Fruit fly (Drosophila melanogaster) whole organism, embryonic: ENCODE results near the gene Ldh.

ENCODE experiments used
- Antp ChIP-seq: fragments of 200-800 bp; sonication (Bioruptor generic); optimal IDR thresholded peaks from 3 replicates; lab custom pipeline; 2016; ENCODE audit warnings: missing biosample characterization, missing genetic modification characterization
- CG10462 ChIP-seq: fragments of 200-800 bp; sonication (Bioruptor generic); optimal IDR thresholded peaks from 2 replicates; lab custom pipeline; 2016; ENCODE audit warnings: missing biosample characterization, missing genetic modification characterization
- CG11093 ChIP-seq: fragments of 200-800 bp; sonication (Bioruptor generic); IDR thresholded peaks from 3 replicates; pipeline ENCODE4 v1.3.6; 2022; ENCODE audit warnings: missing biosample characterization, missing genetic modification characterization
- CG12299 ChIP-seq: fragments of 200-800 bp; sonication (Bioruptor generic); optimal IDR thresholded peaks from 2 replicates; lab custom pipeline; 2018; ENCODE audit warnings: missing biosample characterization, mild to moderate bottlenecking, missing genetic modification characterization
- CG12659 ChIP-seq: fragments of 200-800 bp; sonication (Bioruptor generic); optimal IDR thresholded peaks from 3 replicates; lab custom pipeline; 2017; ENCODE audit warnings: mild to moderate bottlenecking, missing biosample characterization, missing genetic modification reagents, missing genetic modification characterization
- CG1529 ChIP-seq: fragments of 200-800 bp; sonication (Bioruptor generic); optimal IDR thresholded peaks from 3 replicates; lab custom pipeline; 2018; ENCODE audit warnings: missing biosample characterization, missing genetic modification characterization
- CG15696 ChIP-seq: fragments of 200-800 bp; sonication (Bioruptor generic); optimal IDR thresholded peaks from 2 replicates; lab custom pipeline; 2019; ENCODE audit warnings: missing biosample characterization, mild to moderate bottlenecking, missing genetic modification characterization, moderate library complexity
- CG1603 ChIP-seq: fragments of 200-800 bp; sonication (Bioruptor generic); optimal IDR thresholded peaks from 2 replicates; lab custom pipeline; 2019; ENCODE audit warnings: missing biosample characterization, mild to moderate bottlenecking, missing genetic modification characterization, moderate library complexity
- CG16815 ChIP-seq: fragments of 200-800 bp; sonication (Bioruptor generic); optimal IDR thresholded peaks from 3 replicates; lab custom pipeline; 2017; ENCODE audit warnings: missing biosample characterization, mild to moderate bottlenecking, missing genetic modification characterization
- CG17328 ChIP-seq: fragments of 200-800 bp; sonication (Bioruptor generic); IDR thresholded peaks from 2 replicates; pipeline ENCODE4 v1.3.6; 2022; ENCODE audit warnings: missing biosample characterization, missing genetic modification characterization
- CG17612 ChIP-seq: fragments of 200-800 bp; sonication (Bioruptor generic); IDR thresholded peaks from 2 replicates; pipeline ENCODE4 v1.3.6; 2022; ENCODE audit warnings: missing biosample characterization, missing genetic modification characterization
- CG18011 ChIP-seq: fragments of 200-800 bp; sonication (Bioruptor generic); optimal IDR thresholded peaks from 2 replicates; lab custom pipeline; 2017; ENCODE audit warnings: missing biosample characterization, missing genetic modification characterization, mild to moderate bottlenecking, moderate library complexity, missing genotype
- CG2129 ChIP-seq: fragments of 200-800 bp; sonication (Bioruptor generic); IDR thresholded peaks from 2 replicates; pipeline ENCODE4 v1.3.6; 2022; ENCODE audit warnings: missing biosample characterization, missing genetic modification characterization; ENCODE audit not compliant: partially characterized antibody
- CG30020 ChIP-seq: fragments of 200-800 bp; optimal IDR thresholded peaks from 2 replicates; lab custom pipeline; 2019; ENCODE audit warnings: missing biosample characterization, mild to moderate bottlenecking, missing genetic modification characterization, moderate library complexity
- CG30431 ChIP-seq: fragments of 200-800 bp; sonication (Bioruptor generic); optimal IDR thresholded peaks from 2 replicates; lab custom pipeline; 2017; ENCODE audit warnings: missing biosample characterization, missing genetic modification characterization
- CG32767 ChIP-seq: fragments of 200-800 bp; sonication (Bioruptor generic); IDR thresholded peaks from 2 replicates; pipeline ENCODE4 v1.3.6; 2022; ENCODE audit warnings: missing biosample characterization, missing genetic modification characterization
- CG3281 ChIP-seq: fragments of 200-800 bp; sonication (Bioruptor generic); optimal IDR thresholded peaks from 3 replicates; lab custom pipeline; 2017; ENCODE audit warnings: missing biosample characterization, mild to moderate bottlenecking, missing genetic modification characterization
- CG34376 ChIP-seq: fragments of 200-800 bp; sonication (Bioruptor generic); optimal IDR thresholded peaks from 2 replicates; lab custom pipeline; 2018; ENCODE audit warnings: missing biosample characterization, mild to moderate bottlenecking, missing genetic modification characterization
- CG34422 ChIP-seq: fragments of 200-800 bp; sonication (Bioruptor generic); IDR thresholded peaks from 3 replicates; pipeline ENCODE4 v1.3.6; 2022; ENCODE audit warnings: missing biosample characterization, missing genetic modification characterization
- CG3726 ChIP-seq: fragments of 200-800 bp; sonication (Bioruptor generic); IDR thresholded peaks from 3 replicates; pipeline ENCODE4, ENCODE4 v1.3.6; 2022; ENCODE audit warnings: missing biosample characterization, missing genetic modification characterization
- CG4328 ChIP-seq: fragments of 200-800 bp; sonication (Bioruptor generic); optimal IDR thresholded peaks from 3 replicates; lab custom pipeline; 2017; ENCODE audit warnings: missing biosample characterization, missing genetic modification reagents, missing genetic modification characterization
- CG6254 ChIP-seq: fragments of 200-800 bp; sonication (Bioruptor generic); optimal IDR thresholded peaks from 3 replicates; lab custom pipeline; 2017; ENCODE audit warnings: mild to moderate bottlenecking, missing biosample characterization, missing genetic modification reagents, missing genetic modification characterization
- CG6272 ChIP-seq: fragments of 200-800 bp; sonication (Bioruptor generic); IDR thresholded peaks from 2 replicates; pipeline ENCODE4 v1.3.6; 2022; ENCODE audit warnings: missing biosample characterization, missing genetic modification characterization
- CG7786 ChIP-seq: fragments of 200-800 bp; sonication (Bioruptor generic); optimal IDR thresholded peaks from 2 replicates; lab custom pipeline; 2016; ENCODE audit warnings: missing biosample characterization, missing genetic modification characterization
- Drgx ChIP-seq: fragments of 200-800 bp; sonication (Bioruptor generic); IDR thresholded peaks from 2 replicates; pipeline ENCODE4 v1.3.6; 2022; ENCODE audit warnings: missing biosample characterization, missing genetic modification characterization
- E2f2 ChIP-seq: fragments of 200-800 bp; sonication (Bioruptor generic); IDR thresholded peaks from 2 replicates; pipeline ENCODE4 v1.3.6; 2022; ENCODE audit warnings: missing biosample characterization, missing genetic modification characterization
- Hmr ChIP-seq: fragments of 200-800 bp; sonication (Bioruptor generic); optimal IDR thresholded peaks from 3 replicates; lab custom pipeline; 2017; ENCODE audit warnings: mild to moderate bottlenecking, missing biosample characterization, missing genetic modification reagents, missing genetic modification characterization
- Hsf ChIP-seq: fragments of 200-800 bp; sonication (Bioruptor generic); optimal IDR thresholded peaks from 3 replicates; lab custom pipeline; 2016; ENCODE audit warnings: missing biosample characterization, missing genetic modification characterization
- abd-A ChIP-seq: fragments of 200-800 bp; sonication (Bioruptor generic); optimal IDR thresholded peaks from 3 replicates; lab custom pipeline; 2019; ENCODE audit warnings: missing biosample characterization, mild to moderate bottlenecking, missing genetic modification characterization, moderate library complexity
- chinmo ChIP-seq: fragments of 200-800 bp; sonication (Bioruptor generic); IDR thresholded peaks from 4 replicates; pipeline ENCODE4 v1.3.6; 2022; ENCODE audit warnings: missing biosample characterization, missing genetic modification characterization; ENCODE audit not compliant: partially characterized antibody
- corto ChIP-seq: fragments of 200-800 bp; sonication (Bioruptor generic); optimal IDR thresholded peaks from 2 replicates; lab custom pipeline; 2016; ENCODE audit warnings: missing biosample characterization, mild to moderate bottlenecking, missing genetic modification characterization, moderate library complexity
- fd3F ChIP-seq: fragments of 200-800 bp; sonication (Bioruptor generic); optimal IDR thresholded peaks from 2 replicates; lab custom pipeline; 2018; ENCODE audit warnings: missing biosample characterization, mild to moderate bottlenecking, missing genetic modification characterization, moderate library complexity
- fd64A ChIP-seq: fragments of 200-800 bp; sonication (Bioruptor generic); optimal IDR thresholded peaks from 3 replicates; lab custom pipeline; 2018; ENCODE audit warnings: missing biosample characterization, mild to moderate bottlenecking, missing genetic modification characterization
- gem ChIP-seq: fragments of 200-800 bp; sonication (Bioruptor generic); optimal IDR thresholded peaks from 2 replicates; lab custom pipeline; 2019; ENCODE audit warnings: missing biosample characterization, mild to moderate bottlenecking, missing genetic modification characterization, moderate library complexity
- h ChIP-seq: fragments of >200 bp; optimal IDR thresholded peaks from 2 replicates; lab custom pipeline; 2017
- jing ChIP-seq: fragments of 200-800 bp; sonication (Bioruptor generic); optimal IDR thresholded peaks from 2 replicates; lab custom pipeline; 2018; ENCODE audit warnings: missing biosample characterization, mild to moderate bottlenecking, missing genetic modification characterization
- jumu ChIP-seq: fragments of 200-800 bp; sonication (Bioruptor generic); optimal IDR thresholded peaks from 3 replicates; lab custom pipeline; 2016; ENCODE audit warnings: missing biosample characterization, missing genetic modification characterization
- mirr ChIP-seq: fragments of 200-800 bp; sonication (Bioruptor generic); optimal IDR thresholded peaks from 3 replicates; lab custom pipeline; 2018; ENCODE audit warnings: missing biosample characterization, mild to moderate bottlenecking, missing genetic modification characterization
- oc ChIP-seq: fragments of 200-800 bp; sonication (Bioruptor generic); optimal IDR thresholded peaks from 2 replicates; lab custom pipeline; 2018; ENCODE audit warnings: missing biosample characterization, mild to moderate bottlenecking, missing genetic modification characterization, moderate library complexity
- sima ChIP-seq: fragments of 200-800 bp; sonication (Bioruptor generic); optimal IDR thresholded peaks from 2 replicates; lab custom pipeline; 2016; ENCODE audit warnings: missing biosample characterization, missing genetic modification characterization
- slp2 ChIP-seq: fragments of 200-800 bp; sonication (Bioruptor generic); optimal IDR thresholded peaks from 2 replicates; lab custom pipeline; 2016; ENCODE audit warnings: missing biosample characterization, missing genetic modification characterization
- tll ChIP-seq, 2 experiments: fragments of 200-800 bp in 1 of 2; fragments of >200 bp in 1 of 2; sonication (Bioruptor generic) in 1 of 2; optimal IDR thresholded peaks; 2 replicates each; lab custom pipeline; 2017 to 2019; ENCODE audit warnings: missing biosample characterization in 2 of 2, missing genetic modification characterization in 2 of 2, mild to moderate bottlenecking in 1 of 2, moderate library complexity in 1 of 2
- wdn ChIP-seq: fragments of 200-800 bp; sonication (Bioruptor generic); IDR thresholded peaks from 2 replicates; pipeline ENCODE4 v1.3.6; 2022; ENCODE audit warnings: missing biosample characterization, missing genetic modification characterization

Ldh gene

DNA sequence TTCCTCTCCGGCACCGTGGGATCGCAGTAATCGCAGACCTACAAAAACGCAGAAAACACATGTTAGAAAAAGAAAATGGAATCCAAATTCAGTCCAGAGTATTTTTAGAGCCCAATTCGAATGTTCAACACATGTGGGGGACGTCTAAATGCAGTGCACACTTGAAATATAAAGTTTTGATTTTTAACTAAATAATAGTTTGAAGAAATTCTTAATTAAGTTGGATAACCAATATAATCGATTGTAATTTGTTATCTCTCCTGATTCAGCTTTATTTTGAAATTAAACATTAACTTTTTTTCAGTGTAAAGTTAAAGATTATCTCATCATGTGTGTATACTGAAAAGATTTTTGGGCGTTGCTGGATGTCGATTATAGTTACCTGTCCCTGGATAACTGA is 45.3 kb downstream of the Ldh start (continued):
- TF ChIP-seq CG2129 (GFP tag; lab: Robert Waterston, UW) (no peak), sima (GFP tag; lab: Kevin White, UChicago) (no peak), jumu (GFP tag; lab: Kevin White, UChicago) (no peak), mirr (no peak), CG6272 (GFP tag; lab: Robert Waterston, UW) (no peak), CG18011 (no peak), CG1529 (GFP tag; lab: Kevin White, UChicago) (peak; percentile 53), Drgx (GFP tag; lab: Robert Waterston, UW) (no peak; the same call in 1 of the 2 replicates), gem (tag; lab: Kevin White, UChicago) (peak; percentile 90), CG34376 (GFP tag; lab: Kevin White, UChicago) (no peak), CG17612 (GFP tag; lab: Robert Waterston, UW) (no peak), CG4328 (GFP tag; lab: Kevin White, UChicago) (no peak), jing (GFP tag; lab: Kevin White, UChicago) (no peak), CG32767 (peak; percentile 83), h (no peak), CG7786 (no peak), slp2 (GFP tag; lab: Kevin White, UChicago) (peak; percentile 49), CG3726 (GFP tag; lab: Robert Waterston, UW) (peak; percentile 36; the same call in 1 of the 3 replicates), CG12659 (GFP tag; lab: Kevin White, UChicago) (peak; percentile 41), CG3281 (peak; percentile 11), oc (tag; lab: Kevin White, UChicago) (peak; percentile 81), E2f2 (GFP tag; lab: Robert Waterston, UW) (peak; percentile 32; the same call in 1 of the 2 replicates), CG30020 (tag; lab: Kevin White, UChicago) (peak; percentile 5), CG12299 (tag; lab: Kevin White, UChicago) (peak; percentile 27), chinmo (GFP tag; lab: Robert Waterston, UW) (no peak), CG1603 (tag; lab: Kevin White, UChicago) (no peak), Hsf (peak; percentile 65), Antp (GFP tag; lab: Kevin White, UChicago) (peak; percentile 13), CG30431 (GFP tag; lab: Kevin White, UChicago) (peak; percentile 18), abd-A (tag; lab: Kevin White, UChicago) (no peak), fd64A (GFP tag; lab: Kevin White, UChicago) (no peak), corto (GFP tag; lab: Kevin White, UChicago) (no peak), wdn (GFP tag; lab: Robert Waterston, UW) (no peak), CG11093 (peak; percentile 48; the same call in 1 of the 3 replicates), CG16815 (GFP tag; lab: Kevin White, UChicago) (peak; percentile 55), CG17328 (GFP tag; lab: Robert Waterston, UW) (peak; percentile 89), tll (GFP tag; optimal IDR thresholded peaks at IDR 0.05; lab: Kevin White, UChicago) (no peak), CG6254 (GFP tag; lab: Kevin White, UChicago) (peak; percentile 50), CG34422 (GFP tag; lab: Robert Waterston, UW) (peak; percentile 58), CG15696 (tag; lab: Kevin White, UChicago) (peak; percentile 55), CG10462 (GFP tag; lab: Kevin White, UChicago) (peak; percentile 24), fd3F (GFP tag; lab: Kevin White, UChicago) (no peak), Hmr (GFP tag; lab: Kevin White, UChicago) (no peak)
